Worm (Caenorhabditis elegans): ENCODE measurements around the gene taf-6.2.
A peak's percentile ranks its signal among the peaks of the same experiment; 100 is the strongest.

The taf-6.2 gene

DNA sequence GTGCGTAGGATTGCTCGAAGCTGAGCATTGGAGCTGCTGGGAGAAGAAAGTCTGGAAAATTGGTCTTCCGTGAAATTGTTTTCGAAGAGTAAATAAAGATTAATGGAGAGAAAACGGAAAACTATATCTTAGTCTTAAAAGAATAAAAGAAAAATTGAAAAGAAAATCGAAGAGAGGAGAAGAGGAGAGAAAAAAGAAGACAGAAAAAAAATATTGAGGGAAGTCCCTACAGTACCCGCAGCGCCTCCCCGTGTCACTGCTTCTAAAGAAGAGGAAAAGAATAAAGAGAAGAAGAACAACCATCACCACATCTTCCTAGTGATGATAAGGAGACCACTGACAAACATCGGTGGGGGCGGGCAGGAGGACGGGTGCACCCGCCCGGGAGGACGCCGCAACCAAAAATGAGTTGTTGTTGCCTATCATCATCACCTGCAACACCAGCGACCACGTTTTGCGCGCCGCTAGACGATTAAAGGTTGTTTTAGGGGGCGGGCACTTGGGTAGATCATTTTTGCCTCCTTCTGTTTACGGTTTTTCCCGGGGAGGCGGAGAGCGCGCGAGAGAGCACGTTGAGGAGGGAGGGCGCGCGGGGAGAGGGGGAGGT is 45.8 kb downstream of the taf-6.2 start, which contains the start of gene CC8.2 (continued):
- TF ChIP-seq snpc-3.4 (tag; optimal IDR thresholded peaks at IDR 0.05) = no peak
- TF ChIP-seq rcor-1 (GFP tag; IDR thresholded peaks at IDR 0.05) = peak; percentile 44; the same call in 1 of the 2 replicates
- TF ChIP-seq hmg-1.2 (GFP tag; IDR thresholded peaks at IDR 0.05) = peak; percentile 63
- no peak for TF ChIP-seq snpc-1.1 (tag; optimal IDR thresholded peaks at IDR 0.05; ENCODE audit: insufficient read depth)
- peak; percentile 75 for TF ChIP-seq zfh-2 (GFP tag; conservative IDR thresholded peaks at IDR 0.05)
- TF ChIP-seq Y53G8AR.9 (GFP tag; conservative IDR thresholded peaks at IDR 0.05) = 0 out of 2 replicates have a peak, but pooled peaks have one; percentile 65
- TF ChIP-seq tlf-1 (GFP tag; optimal IDR thresholded peaks at IDR 0.05) = peak; percentile 28
- TF ChIP-seq ztf-26 (tag; optimal IDR thresholded peaks at IDR 0.05) = peak; percentile 30
- TF ChIP-seq bed-2 (GFP tag; IDR thresholded peaks at IDR 0.05) = no peak
- peak; percentile 59 for TF ChIP-seq hsf-1 (GFP tag; IDR thresholded peaks at IDR 0.05)
- TF ChIP-seq lin-26 (GFP tag; IDR thresholded peaks at IDR 0.05) = peak; percentile 82
- TF ChIP-seq B0035.1 (tag; optimal IDR thresholded peaks at IDR 0.05) = no peak
- TF ChIP-seq B0336.3 (GFP tag; IDR thresholded peaks at IDR 0.05) = peak; percentile 43; the same call in 1 of the 2 replicates
- TF ChIP-seq xnd-1 (tag; optimal IDR thresholded peaks at IDR 0.05) = peak; percentile 63
- no peak for TF ChIP-seq ets-4 (GFP tag; optimal IDR thresholded peaks at IDR 0.05)
- peak; percentile 43 for TF ChIP-seq athp-1 (tag; optimal IDR thresholded peaks at IDR 0.05)
- TF ChIP-seq ekl-4 (GFP tag; IDR thresholded peaks at IDR 0.05) = peak; percentile 72
- no peak for TF ChIP-seq cebp-1 (GFP tag; IDR thresholded peaks at IDR 0.05)
- TF ChIP-seq cebp-1 (tag; optimal IDR thresholded peaks at IDR 0.05) = peak; percentile 6
- TF ChIP-seq snpc-4 (GFP tag; optimal IDR thresholded peaks at IDR 0.05) = no peak
- no peak for TF ChIP-seq snpc-4 (tag; optimal IDR thresholded peaks at IDR 0.05)
- TF ChIP-seq ceh-91 (GFP tag; IDR thresholded peaks at IDR 0.05) = peak; percentile 60
- TF ChIP-seq somi-1 (GFP tag; optimal IDR thresholded peaks at IDR 0.05) = peak; percentile 43
- TF ChIP-seq lin-54 (GFP tag; optimal IDR thresholded peaks at IDR 0.05) = peak; percentile 3
- peak; percentile 49 for TF ChIP-seq dpl-1 (GFP tag; optimal IDR thresholded peaks at IDR 0.05)
- peak; percentile 96 for TF ChIP-seq madf-6 (GFP tag; IDR thresholded peaks at IDR 0.05)
- TF ChIP-seq madf-8 (GFP tag; conservative IDR thresholded peaks at IDR 0.05) = peak; percentile 92
- 0 out of 2 replicates have a peak, but pooled peaks have one; percentile 30 for TF ChIP-seq Y79H2A.3 (GFP tag; conservative IDR thresholded peaks at IDR 0.05)
- TF ChIP-seq D2030.7 (GFP tag; IDR thresholded peaks at IDR 0.05) = peak; percentile 38; the same call in 1 of the 2 replicates
- no peak for TF ChIP-seq F22D6.2 (tag; optimal IDR thresholded peaks at IDR 0.05)
- peak; percentile 57 for TF ChIP-seq mcd-1 (GFP tag; IDR thresholded peaks at IDR 0.05)
- TF ChIP-seq mxl-1 (tag; optimal IDR thresholded peaks at IDR 0.05) = no peak
- peak; percentile 63; the same call in 1 of the 2 replicates for TF ChIP-seq aptf-2 (GFP tag; conservative IDR thresholded peaks at IDR 0.05)

DNA sequence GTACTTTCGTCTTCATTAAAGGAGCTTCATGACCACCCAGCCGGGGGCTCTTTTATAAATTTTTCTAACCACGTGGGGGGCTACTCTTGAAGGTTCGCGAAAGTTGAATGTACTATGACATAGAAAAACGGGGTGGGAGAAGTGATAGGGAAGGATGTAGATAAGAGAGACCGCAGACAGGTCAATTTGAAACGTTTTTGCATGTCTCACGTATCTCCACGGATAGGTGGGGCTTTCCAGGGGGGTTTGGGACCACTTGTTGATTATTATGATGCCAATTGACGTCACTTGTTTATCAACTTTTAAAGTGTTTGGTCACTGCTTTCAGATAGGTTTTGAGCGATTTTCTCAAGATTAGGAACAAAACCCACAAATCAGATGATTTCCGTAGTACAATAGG is 47.0 kb downstream of the taf-6.2 start:
- TF ChIP-seq madf-8 (GFP tag; conservative IDR thresholded peaks at IDR 0.05) (no peak), attf-6 (GFP tag; IDR thresholded peaks at IDR 0.05) (no peak), T26A5.8 (tag; optimal IDR thresholded peaks at IDR 0.05) (no peak), sptf-2 (GFP tag; optimal IDR thresholded peaks at IDR 0.05) (no peak), C17E4.6 (GFP tag; IDR thresholded peaks at IDR 0.05) (no peak), nhr-27 (tag; optimal IDR thresholded peaks at IDR 0.05) (no peak), tbp1 (GFP tag; optimal IDR thresholded peaks at IDR 0.05) (no peak), snpc-3.4 (tag; optimal IDR thresholded peaks at IDR 0.05) (no peak), F57A8.1 (GFP tag; optimal IDR thresholded peaks at IDR 0.05) (no peak), ztf-25 (GFP tag; IDR thresholded peaks at IDR 0.05) (no peak), ceh-27 (GFP tag; optimal IDR thresholded peaks at IDR 0.05) (no peak), hsf-1 (GFP tag; IDR thresholded peaks at IDR 0.05) (peak; percentile 31; the same call in 1 of the 2 replicates), F57C9.4 (tag; optimal IDR thresholded peaks at IDR 0.05) (no peak), pha-4 (tag; optimal IDR thresholded peaks at IDR 0.05) (no peak), K11D2.4 (GFP tag; IDR thresholded peaks at IDR 0.05) (peak; percentile 44; the same call in 1 of the 2 replicates), cebp-1 (GFP tag; IDR thresholded peaks at IDR 0.05) (no peak), cebp-1 (tag; optimal IDR thresholded peaks at IDR 0.05) (peak; percentile 20), ztf-26 (tag; optimal IDR thresholded peaks at IDR 0.05) (peak; percentile 50)

All from whole organism, young adult.